Fruit fly (Drosophila melanogaster): ENCODE measurements around the gene vvl.

Gene vvl

dm6 chr3L:6834281-6835224 is 44.6 kb downstream of the vvl start:
- TF ChIP-seq CG31627 (GFP tag; optimal IDR thresholded peaks at IDR 0.05): no peak
- no peak for TF ChIP-seq esn (GFP tag; optimal IDR thresholded peaks at IDR 0.05)
- TF ChIP-seq CG10669 (GFP tag; optimal IDR thresholded peaks at IDR 0.05): peak; percentile 58
- no peak for TF ChIP-seq salr (GFP tag; optimal IDR thresholded peaks at IDR 0.05)
- no peak for TF ChIP-seq Hr39 (GFP tag; optimal IDR thresholded peaks at IDR 0.05)
- no peak for TF ChIP-seq CG16779 (tag; optimal IDR thresholded peaks at IDR 0.05)
- TF ChIP-seq Eip93F (GFP tag; optimal IDR thresholded peaks at IDR 0.05): no peak
- TF ChIP-seq CG7368 (GFP tag; optimal IDR thresholded peaks at IDR 0.05): no peak
- TF ChIP-seq vri (GFP tag; optimal IDR thresholded peaks at IDR 0.05): no peak
- TF ChIP-seq eg (GFP tag; IDR thresholded peaks at IDR 0.05): 0 out of 3 replicates have a peak, but pooled peaks have one; percentile 26
- TF ChIP-seq CG8119 (GFP tag; IDR thresholded peaks at IDR 0.05): peak; percentile 34; the same call in 1 of the 3 replicates
- no peak for TF ChIP-seq CG6854 (GFP tag; optimal IDR thresholded peaks at IDR 0.05)
- peak; percentile 45 for TF ChIP-seq CG32006 (GFP tag; optimal IDR thresholded peaks at IDR 0.05)
- peak in 1 of 2 experiments; percentile 23 for TF ChIP-seq ss (GFP tag; optimal IDR thresholded peaks at IDR 0.05)
- peak; percentile 60 for TF ChIP-seq CG3919 (GFP tag; optimal IDR thresholded peaks at IDR 0.05)
- TF ChIP-seq CG11902 (GFP tag; optimal IDR thresholded peaks at IDR 0.05): no peak
- TF ChIP-seq Met (GFP tag; optimal IDR thresholded peaks at IDR 0.05): no peak
- no peak for TF ChIP-seq Hr4 (GFP tag; optimal IDR thresholded peaks at IDR 0.05)
- TF ChIP-seq CG6163 (GFP tag; IDR thresholded peaks at IDR 0.05): no peak
- no peak for TF ChIP-seq pdm3 (GFP tag; optimal IDR thresholded peaks at IDR 0.05)
- TF ChIP-seq CG6808 (GFP tag; optimal IDR thresholded peaks at IDR 0.05): peak; percentile 19
- no peak for TF ChIP-seq fkh (GFP tag; optimal IDR thresholded peaks at IDR 0.05)
- TF ChIP-seq Sox15 (GFP tag; optimal IDR thresholded peaks at IDR 0.05): no peak
- TF ChIP-seq Hr38 (GFP tag; optimal IDR thresholded peaks at IDR 0.05): no peak
- no peak for TF ChIP-seq Blimp-1 (GFP tag; optimal IDR thresholded peaks at IDR 0.05)
- no peak for TF ChIP-seq dac (GFP tag; optimal IDR thresholded peaks at IDR 0.05)
- peak; percentile 35 for TF ChIP-seq CG1621 (tag; optimal IDR thresholded peaks at IDR 0.05)
- no peak for TF ChIP-seq CG4318 (GFP tag; optimal IDR thresholded peaks at IDR 0.05)
- TF ChIP-seq Ets96B (tag; optimal IDR thresholded peaks at IDR 0.05): peak; percentile 42
- TF ChIP-seq Ets21C (GFP tag; optimal IDR thresholded peaks at IDR 0.05): no peak
- peak; percentile 12 for TF ChIP-seq CG6276 (GFP tag; optimal IDR thresholded peaks at IDR 0.05)
- TF ChIP-seq topi (GFP tag; optimal IDR thresholded peaks at IDR 0.05): peak; percentile 33
- no peak for TF ChIP-seq fd85E (GFP tag; optimal IDR thresholded peaks at IDR 0.05)
- no peak for TF ChIP-seq Sox14 (GFP tag; optimal IDR thresholded peaks at IDR 0.05)
- TF ChIP-seq lz (GFP tag; optimal IDR thresholded peaks at IDR 0.05): no peak
- no peak for TF ChIP-seq CG9139 (GFP tag; optimal IDR thresholded peaks at IDR 0.05)
- no peak; the same call in 1 of the 2 replicates for TF ChIP-seq CG11294 (GFP tag; IDR thresholded peaks at IDR 0.05)
- TF ChIP-seq svp (GFP tag): peak; percentile 59
- peak; percentile 13 for TF ChIP-seq Lpt (GFP tag; optimal IDR thresholded peaks at IDR 0.05)
- TF ChIP-seq CG8632 (GFP tag; optimal IDR thresholded peaks at IDR 0.05): no peak
- peak; percentile 62 for TF ChIP-seq Eip78C (GFP tag)
- peak; percentile 45 for TF ChIP-seq CG3032 (tag; optimal IDR thresholded peaks at IDR 0.05)
- no peak for TF ChIP-seq Sox102F (GFP tag; optimal IDR thresholded peaks at IDR 0.05)
- no peak for TF ChIP-seq Gug (GFP tag; IDR thresholded peaks at IDR 0.05)
- 0 out of 2 replicates have a peak, but pooled peaks have one; percentile 22 for TF ChIP-seq CG15336 (GFP tag; IDR thresholded peaks at IDR 0.05)
- peak; percentile 42 for TF ChIP-seq spab (GFP tag; optimal IDR thresholded peaks at IDR 0.05)
- TF ChIP-seq Smox (GFP tag; optimal IDR thresholded peaks at IDR 0.05): no peak
- no peak for TF ChIP-seq CG6792 (GFP tag; optimal IDR thresholded peaks at IDR 0.05)
- no peak for TF ChIP-seq OdsH (GFP tag; optimal IDR thresholded peaks at IDR 0.05)
- TF ChIP-seq CG34406 (GFP tag; optimal IDR thresholded peaks at IDR 0.05): no peak
